Worm (Caenorhabditis elegans): ENCODE data around the gene rike-1.

The rike-1 gene

ce11 chrV:14504120-14504519, 41.5 kb downstream of the rike-1 start:
- TF ChIP-seq nhr-77 (tag; optimal IDR thresholded peaks at IDR 0.05): no peak
- TF ChIP-seq fos-1 (tag; optimal IDR thresholded peaks at IDR 0.05): peak; percentile 32

ce11 chrV:14503065-14503464, 42.6 kb downstream of the rike-1 start:
- TF ChIP-seq fos-1 (tag; optimal IDR thresholded peaks at IDR 0.05) (peak; percentile 92), mbf-1 (tag; optimal IDR thresholded peaks at IDR 0.05) (no peak), unc-62 (GFP tag; optimal IDR thresholded peaks at IDR 0.05) (no peak), zag-1 (tag; optimal IDR thresholded peaks at IDR 0.05) (no peak), sem-4 (tag; optimal IDR thresholded peaks at IDR 0.05) (no peak), crh-2 (tag; optimal IDR thresholded peaks at IDR 0.05) (no peak), mdl-1 (tag; optimal IDR thresholded peaks at IDR 0.05) (no peak), ztf-11 (tag; optimal IDR thresholded peaks at IDR 0.05) (no peak), R02D3.7 (tag; optimal IDR thresholded peaks at IDR 0.05) (no peak), nhr-6 (tag; optimal IDR thresholded peaks at IDR 0.05) (no peak), alr-1 (tag; optimal IDR thresholded peaks at IDR 0.05) (no peak), nhr-237 (tag; optimal IDR thresholded peaks at IDR 0.05) (no peak), gmeb-1 (tag; optimal IDR thresholded peaks at IDR 0.05) (no peak), ztf-4 (tag; optimal IDR thresholded peaks at IDR 0.05) (no peak), mab-5 (tag; optimal IDR thresholded peaks at IDR 0.05) (no peak), nhr-129 (tag; optimal IDR thresholded peaks at IDR 0.05) (no peak), ceh-16 (tag; optimal IDR thresholded peaks at IDR 0.05) (no peak), sma-9 (GFP tag; optimal IDR thresholded peaks at IDR 0.05) (peak; percentile 1), sma-9 (tag; optimal IDR thresholded peaks at IDR 0.05) (no peak), aly-2 (tag; optimal IDR thresholded peaks at IDR 0.05) (no peak), C34F6.9 (tag; optimal IDR thresholded peaks at IDR 0.05) (no peak), sma-3 (GFP tag; optimal IDR thresholded peaks at IDR 0.05) (peak; percentile 8), skn-1 (tag; optimal IDR thresholded peaks at IDR 0.05) (peak; percentile 47)

- TF ChIP-seq sma-9 (GFP tag; optimal IDR thresholded peaks at IDR 0.05): no peak
- TF ChIP-seq sma-9 (tag; optimal IDR thresholded peaks at IDR 0.05): no peak
- TF ChIP-seq lin-11 (tag; optimal IDR thresholded peaks at IDR 0.05): no peak
- TF ChIP-seq mab-5 (tag; optimal IDR thresholded peaks at IDR 0.05): no peak
- TF ChIP-seq ztf-1 (GFP tag; conservative IDR thresholded peaks at IDR 0.05): no peak
- no peak for TF ChIP-seq Y55F3AM.14 (GFP tag; optimal IDR thresholded peaks at IDR 0.05)
- TF ChIP-seq mbf-1 (tag; optimal IDR thresholded peaks at IDR 0.05): no peak
- TF ChIP-seq F13H6.1 (tag; optimal IDR thresholded peaks at IDR 0.05): no peak
- no peak for TF ChIP-seq dmd-4 (tag; optimal IDR thresholded peaks at IDR 0.05)
- no peak for TF ChIP-seq nhr-12 (tag; optimal IDR thresholded peaks at IDR 0.05)
- TF ChIP-seq skn-1 (tag; optimal IDR thresholded peaks at IDR 0.05): no peak
Observed at ce11 chrV:14501136-14501535, 44.5 kb downstream of the rike-1 start, which contains the start of gene R02D5.24. TSS of gene R02D5.24 (plus strand) at chrV:14501340.

- no peak for TF ChIP-seq blmp-1 (tag; optimal IDR thresholded peaks at IDR 0.05; ENCODE audit: insufficient read depth)
- TF ChIP-seq nhr-77 (tag; optimal IDR thresholded peaks at IDR 0.05): no peak
- TF ChIP-seq zag-1 (tag; optimal IDR thresholded peaks at IDR 0.05): no peak
- no peak for TF ChIP-seq nhr-21 (tag; optimal IDR thresholded peaks at IDR 0.05)
- TF ChIP-seq nhr-10 (tag; optimal IDR thresholded peaks at IDR 0.05): no peak
- no peak for TF ChIP-seq lsy-2 (tag; optimal IDR thresholded peaks at IDR 0.05)
- TF ChIP-seq unc-55 (GFP tag; optimal IDR thresholded peaks at IDR 0.05): peak; percentile 24
Observed at ce11 chrV:14500554-14500953, 45.1 kb downstream of the rike-1 start.

ce11 chrV:14499074-14499864, 46.4 kb downstream of the rike-1 start:
- TF ChIP-seq snpc-4 (tag; optimal IDR thresholded peaks at IDR 0.05) (no peak), F13H6.1 (tag; optimal IDR thresholded peaks at IDR 0.05) (peak; percentile 32), ztf-4 (tag; optimal IDR thresholded peaks at IDR 0.05) (no peak), unc-39 (tag; optimal IDR thresholded peaks at IDR 0.05) (no peak), nhr-129 (tag; optimal IDR thresholded peaks at IDR 0.05) (peak; percentile 54), nhr-25 (tag; optimal IDR thresholded peaks at IDR 0.05) (peak; percentile 31), C34F6.9 (tag; optimal IDR thresholded peaks at IDR 0.05) (peak; percentile 11)

Measured in whole organism, L2 larva.